Fruit fly (Drosophila melanogaster): ENCODE results near the gene CASK.

dm6 chr3R:21827453-21828039, 5.1 kb upstream of the CASK start:
- TF ChIP-seq psq (optimal IDR thresholded peaks at IDR 0.05) (no peak), insv (optimal IDR thresholded peaks at IDR 0.05) (no peak), Sin3A (optimal IDR thresholded peaks at IDR 0.05) (no peak), ttk (optimal IDR thresholded peaks at IDR 0.05) (no peak), h (optimal IDR thresholded peaks at IDR 0.05) (no peak), Myc (optimal IDR thresholded peaks at IDR 0.05) (no peak)
